Worm (Caenorhabditis elegans): ENCODE results near the gene Y53F4B.20.

The Y53F4B.20 gene

ce11 chrII:15089086-15089895, 5.0 kb downstream of the Y53F4B.20 start:
- TF ChIP-seq lin-1 (GFP tag; IDR thresholded peaks at IDR 0.05): no peak
- no peak for TF ChIP-seq R02D3.7 (tag; optimal IDR thresholded peaks at IDR 0.05)
- no peak for TF ChIP-seq F26F4.8 (GFP tag; conservative IDR thresholded peaks at IDR 0.05)
- no peak for TF ChIP-seq daf-19 (GFP tag; conservative IDR thresholded peaks at IDR 0.05)
- no peak for TF ChIP-seq daf-16 (GFP tag; optimal IDR thresholded peaks at IDR 0.05)
- TF ChIP-seq daf-16 (tag; optimal IDR thresholded peaks at IDR 0.05): no peak
- TF ChIP-seq lin-38 (GFP tag; IDR thresholded peaks at IDR 0.05): peak; percentile 60
- no peak for TF ChIP-seq nhr-48 (tag; optimal IDR thresholded peaks at IDR 0.05)
- TF ChIP-seq unc-130 (GFP tag; optimal IDR thresholded peaks at IDR 0.05): peak; percentile 81
- TF ChIP-seq hlh-11 (tag; optimal IDR thresholded peaks at IDR 0.05): no peak
- TF ChIP-seq zip-2 (tag; optimal IDR thresholded peaks at IDR 0.05): no peak
- no peak for TF ChIP-seq nhr-11 (tag; optimal IDR thresholded peaks at IDR 0.05)
- no peak for TF ChIP-seq T26A8.4 (GFP tag; IDR thresholded peaks at IDR 0.05)
- no peak for TF ChIP-seq nhr-28 (tag; optimal IDR thresholded peaks at IDR 0.05)
- peak in 1 of 2 experiments; percentile 70 for TF ChIP-seq hif-1 (tag; optimal IDR thresholded peaks at IDR 0.05)
- TF ChIP-seq zfp-3 (GFP tag; conservative IDR thresholded peaks at IDR 0.05): 0 out of 2 replicates have a peak, but pooled peaks have one; percentile 30
- 0 out of 2 replicates have a peak, but pooled peaks have one; percentile 8 for TF ChIP-seq hmg-1.1 (GFP tag; IDR thresholded peaks at IDR 0.05)
- TF ChIP-seq arid-1 (GFP tag; conservative IDR thresholded peaks at IDR 0.05): no peak
- TF ChIP-seq pha-4 (GFP tag; IDR thresholded peaks at IDR 0.05): no peak
- no peak for TF ChIP-seq pha-4 (tag; optimal IDR thresholded peaks at IDR 0.05)
- TF ChIP-seq fkh-10 (GFP tag; optimal IDR thresholded peaks at IDR 0.05): no peak
- TF ChIP-seq egl-43 (GFP tag; IDR thresholded peaks at IDR 0.05): no peak
- TF ChIP-seq ztf-7 (tag; optimal IDR thresholded peaks at IDR 0.05): no peak
- TF ChIP-seq dmd-9 (GFP tag; IDR thresholded peaks at IDR 0.05): no peak
- no peak for TF ChIP-seq madf-9 (GFP tag; conservative IDR thresholded peaks at IDR 0.05)
- TF ChIP-seq ceh-32 (tag; optimal IDR thresholded peaks at IDR 0.05; ENCODE audit: poor library complexity): no peak
- TF ChIP-seq lin-29 (GFP tag; IDR thresholded peaks at IDR 0.05): no peak
- TF ChIP-seq attf-4 (tag; optimal IDR thresholded peaks at IDR 0.05): no peak
- TF ChIP-seq ces-1 (GFP tag; optimal IDR thresholded peaks at IDR 0.05): no peak
- no peak for TF ChIP-seq nhr-25 (tag; optimal IDR thresholded peaks at IDR 0.05; ENCODE audit: borderline replicate concordance, insufficient read depth)
- no peak for TF ChIP-seq nhr-111 (GFP tag; optimal IDR thresholded peaks at IDR 0.05)
- TF ChIP-seq T20F7.1 (GFP tag; optimal IDR thresholded peaks at IDR 0.05): no peak
- TF ChIP-seq unc-39 (tag; optimal IDR thresholded peaks at IDR 0.05): no peak
- TF ChIP-seq lim-7 (GFP tag; IDR thresholded peaks at IDR 0.05): no peak
- no peak for TF ChIP-seq lin-39 (tag; optimal IDR thresholded peaks at IDR 0.05)
- TF ChIP-seq duxl-1 (tag; optimal IDR thresholded peaks at IDR 0.05; ENCODE audit: poor library complexity): no peak
- peak; percentile 26 for TF ChIP-seq F49E8.2 (tag; optimal IDR thresholded peaks at IDR 0.05; ENCODE audit: borderline replicate concordance)
- no peak for TF ChIP-seq nhr-77 (tag; optimal IDR thresholded peaks at IDR 0.05)
- TF ChIP-seq nhr-237 (tag; optimal IDR thresholded peaks at IDR 0.05): no peak
- TF ChIP-seq F10B5.3 (tag; optimal IDR thresholded peaks at IDR 0.05): no peak
- peak; percentile 98 for TF ChIP-seq mes-2 (tag; optimal IDR thresholded peaks at IDR 0.05; ENCODE audit: poor library complexity, severe bottlenecking)
- no peak for TF ChIP-seq dmd-8 (GFP tag; IDR thresholded peaks at IDR 0.05)
- TF ChIP-seq rbr-2 (tag; optimal IDR thresholded peaks at IDR 0.05): peak; percentile 2
- TF ChIP-seq Y5F2A.4 (GFP tag; optimal IDR thresholded peaks at IDR 0.05): no peak
- peak; percentile 8 for TF ChIP-seq F37D6.2 (tag; optimal IDR thresholded peaks at IDR 0.05)
- TF ChIP-seq lin-13 (GFP tag; optimal IDR thresholded peaks at IDR 0.05): no peak
- no peak for TF ChIP-seq snpc-4 (tag; optimal IDR thresholded peaks at IDR 0.05)
- no peak for TF ChIP-seq ceh-44 (GFP tag; IDR thresholded peaks at IDR 0.05)
- no peak for TF ChIP-seq ZK546.5 (tag; optimal IDR thresholded peaks at IDR 0.05)
- no peak for TF ChIP-seq nhr-10 (tag; optimal IDR thresholded peaks at IDR 0.05)

All from whole organism, L4 larva.